Worm (Caenorhabditis elegans) whole organism, early embryonic: ENCODE measurements around the gene ZC132.3.
"Not testable (repeated sequence)": the region's sequence is repeated elsewhere in the genome, so short reads cannot be mapped to it uniquely, and the experiment has no call there.

ENCODE experiments used
- B0310.2 ChIP-seq: sonication (generic microtip); optimal IDR thresholded peaks from 2 replicates; lab custom pipeline; 2016; ENCODE audit warnings: mild to moderate bottlenecking, missing genetic modification characterization, missing compliant biosample characterization
- F13C5.2 ChIP-seq: sonication (generic microtip); optimal IDR thresholded peaks from 2 replicates; lab custom pipeline; 2017; ENCODE audit warnings: mild to moderate bottlenecking, missing genetic modification characterization, inconsistent platforms, missing compliant biosample characterization
- aly-1 ChIP-seq: sonication (generic microtip); optimal IDR thresholded peaks from 2 replicates; lab custom pipeline; 2016; ENCODE audit warnings: missing genetic modification characterization, missing compliant biosample characterization
- ama-1 ChIP-seq: fragments of 150-350 bp; optimal IDR thresholded peaks from 2 replicates; lab custom pipeline; 2014
- ceh-13 ChIP-seq: fragments of 200-800 bp; sonication (Bioruptor generic); optimal IDR thresholded peaks from 2 replicates; lab custom pipeline; 2018; ENCODE audit warnings: mild to moderate bottlenecking, missing genetic modification characterization, missing compliant biosample characterization
- ceh-36 ChIP-seq: sonication (generic microtip); optimal IDR thresholded peaks from 2 replicates; lab custom pipeline; 2016; ENCODE audit warnings: missing genetic modification characterization, inconsistent platforms, missing compliant biosample characterization
- ets-7 ChIP-seq: sonication (generic microtip); optimal IDR thresholded peaks from 2 replicates; lab custom pipeline; 2016; ENCODE audit warnings: missing genotype, missing genetic modification characterization, missing compliant biosample characterization
- flt-1 ChIP-seq: fragments of 200-800 bp; sonication (Bioruptor generic); IDR thresholded peaks from 2 replicates; pipeline ENCODE4 v1.3.6; 2022; ENCODE audit warnings: missing genetic modification characterization, missing compliant biosample characterization
- hmbx-1 ChIP-seq: sonication (generic microtip); optimal IDR thresholded peaks from 2 replicates; lab custom pipeline; 2016; ENCODE audit warnings: mild to moderate bottlenecking, missing genetic modification characterization, missing compliant biosample characterization
- hmg-4 ChIP-seq: fragments of 200-800 bp; sonication (Bioruptor generic); optimal IDR thresholded peaks from 2 replicates; lab custom pipeline; 2018; ENCODE audit warnings: mild to moderate bottlenecking, missing genetic modification characterization, missing compliant biosample characterization
- hnd-1 ChIP-seq: sonication (generic microtip); optimal IDR thresholded peaks from 2 replicates; lab custom pipeline; 2016; ENCODE audit warnings: missing genetic modification characterization, missing compliant biosample characterization
- pes-1 ChIP-seq: fragments of 200-800 bp; sonication (Bioruptor generic); IDR thresholded peaks from 2 replicates; pipeline ENCODE4 v1.3.6; 2022; ENCODE audit warnings: missing genetic modification reagents, missing genetic modification characterization, missing compliant biosample characterization
- scrt-1 ChIP-seq: fragments of 200-800 bp; sonication (Bioruptor generic); IDR thresholded peaks from 2 replicates; pipeline ENCODE4 v1.3.6; 2022; ENCODE audit warnings: missing genetic modification characterization, missing compliant biosample characterization
- sea-1 ChIP-seq: fragments of 200-800 bp; sonication (Bioruptor generic); conservative IDR thresholded peaks from 2 replicates; pipeline ENCODE4 v1.3.6; 2022; ENCODE audit warnings: missing genetic modification characterization, missing compliant biosample characterization
- tbx-11 ChIP-seq: fragments of 200-800 bp; sonication (Bioruptor generic); IDR thresholded peaks from 2 replicates; pipeline ENCODE4 v1.3.6; 2022; ENCODE audit warnings: missing genetic modification characterization, missing compliant biosample characterization
- tbx-37 ChIP-seq: fragments of 200-800 bp; sonication (Bioruptor generic); conservative IDR thresholded peaks from 2 replicates; pipeline ENCODE4 v1.3.6; 2022; ENCODE audit warnings: missing genetic modification reagents, missing genetic modification characterization, missing compliant biosample characterization
- tra-4 ChIP-seq: sonication (generic microtip); optimal IDR thresholded peaks from 2 replicates; lab custom pipeline; 2017; ENCODE audit warnings: missing genetic modification characterization, missing compliant biosample characterization

ZC132.3 gene

ce11 chrV:4284737-4285136 is 14.9 kb downstream of the ZC132.3 start, which contains the start of gene srt-19:
Gene srt-19, plus strand, starts transcription at chrV:4285037.
- not testable (repeated sequence) for TF ChIP-seq ceh-36; B0310.2 (tag; lab: Kevin White, UChicago); sea-1 (GFP tag; lab: Robert Waterston, UW)

- TF ChIP-seq ceh-36; scrt-1 (GFP tag; lab: Robert Waterston, UW); B0310.2 (tag; lab: Kevin White, UChicago): not testable (repeated sequence)
These were observed 17.9 kb downstream of the ZC132.3 start, which contains the start of gene srt-37 for ce11 chrV:4281699-4282098. Gene srt-37, minus strand, starts transcription at chrV:4281799.

- not testable (repeated sequence) for TF ChIP-seq ets-7 (tag; lab: Kevin White, UChicago); hmbx-1 (tag; lab: Kevin White, UChicago); scrt-1 (GFP tag; lab: Robert Waterston, UW)
These were observed 20.9 kb downstream of the ZC132.3 start, which contains the start of gene srt-20 for ce11 chrV:4278735-4279134. Gene srt-20, minus strand, starts transcription at chrV:4278835.

- TF ChIP-seq aly-1 (tag; lab: Kevin White, UChicago) (no peak), tbx-11 (GFP tag; lab: Robert Waterston, UW) (no peak), tbx-37 (GFP tag; lab: Robert Waterston, UW) (no peak), ceh-13 (GFP tag; lab: Kevin White, UChicago) (no peak), tra-4 (no peak), ets-7 (tag; lab: Kevin White, UChicago) (no peak), flt-1 (GFP tag; lab: Robert Waterston, UW) (no peak), B0310.2 (tag; lab: Kevin White, UChicago) (no peak)
These were observed 26.3 kb downstream of the ZC132.3 start for ce11 chrV:4273372-4273771.

- not testable (repeated sequence) for TF ChIP-seq scrt-1 (GFP tag; lab: Robert Waterston, UW); hnd-1 (tag; lab: Kevin White, UChicago); pes-1 (GFP tag; lab: Robert Waterston, UW)
These were observed 28.4 kb downstream of the ZC132.3 start, which contains the start of gene srt-38 for ce11 chrV:4271258-4271657. Gene srt-38, minus strand, starts transcription at chrV:4271358.

ce11 chrV:4268213-4268612 is 31.4 kb downstream of the ZC132.3 start, which contains the start of gene srt-36:
Gene srt-36, minus strand, starts transcription at chrV:4268313.
- TF ChIP-seq aly-1 (tag; lab: Kevin White, UChicago); tbx-37 (GFP tag; lab: Robert Waterston, UW); flt-1 (GFP tag; lab: Robert Waterston, UW): not testable (repeated sequence)

- TF ChIP-seq flt-1 (GFP tag; lab: Robert Waterston, UW) (no peak), scrt-1 (GFP tag; lab: Robert Waterston, UW) (no peak), pes-1 (GFP tag; lab: Robert Waterston, UW) (no peak), ceh-36 (no peak), sea-1 (GFP tag; lab: Robert Waterston, UW) (no peak), ama-1 (lab: Kevin White, UChicago) (no peak), ceh-13 (GFP tag; lab: Kevin White, UChicago) (no peak), tbx-11 (GFP tag; lab: Robert Waterston, UW) (no peak), hnd-1 (tag; lab: Kevin White, UChicago) (no peak), tra-4 (no peak), hmbx-1 (tag; lab: Kevin White, UChicago) (no peak), hmg-4 (GFP tag; lab: Kevin White, UChicago) (no peak), aly-1 (tag; lab: Kevin White, UChicago) (no peak), B0310.2 (tag; lab: Kevin White, UChicago) (no peak)
These were observed 35.1 kb downstream of the ZC132.3 start, which contains the start of gene srt-35 for ce11 chrV:4264516-4264915. Gene srt-35, minus strand, starts transcription at chrV:4264616.

- TF ChIP-seq pes-1 (GFP tag; lab: Robert Waterston, UW) (no peak), hmg-4 (GFP tag; lab: Kevin White, UChicago) (no peak), tbx-37 (GFP tag; lab: Robert Waterston, UW) (no peak), ceh-13 (GFP tag; lab: Kevin White, UChicago) (no peak), ama-1 (lab: Kevin White, UChicago) (no peak), ets-7 (tag; lab: Kevin White, UChicago) (no peak), tbx-11 (GFP tag; lab: Robert Waterston, UW) (no peak), aly-1 (tag; lab: Kevin White, UChicago) (no peak), sea-1 (GFP tag; lab: Robert Waterston, UW) (no peak), F13C5.2 (tag; lab: Kevin White, UChicago) (no peak), ceh-36 (no peak), flt-1 (GFP tag; lab: Robert Waterston, UW) (no peak), scrt-1 (GFP tag; lab: Robert Waterston, UW) (no peak), B0310.2 (tag; lab: Kevin White, UChicago) (no peak), hmbx-1 (tag; lab: Kevin White, UChicago) (no peak), tra-4 (no peak), hnd-1 (tag; lab: Kevin White, UChicago) (no peak)
These were observed 38.3 kb downstream of the ZC132.3 start for ce11 chrV:4261385-4261784.
